Worm (Caenorhabditis elegans) whole organism, midembryonic: ENCODE results near the gene pen-2.

ENCODE experiments used
- T22C8.4 ChIP-seq: fragments of 200-800 bp; sonication (Bioruptor generic); IDR thresholded peaks from 2 replicates; pipeline ENCODE4 v1.3.6; 2022; ENCODE audit warnings: missing genetic modification characterization, missing compliant biosample characterization
- cog-1 ChIP-seq: sonication (generic microtip); optimal IDR thresholded peaks from 2 replicates; lab custom pipeline; 2016; ENCODE audit warnings: missing genetic modification characterization, missing compliant biosample characterization
- flt-1 ChIP-seq: fragments of 200-800 bp; sonication (Bioruptor generic); IDR thresholded peaks from 2 replicates; pipeline ENCODE4 v1.3.6; 2022; ENCODE audit warnings: missing genetic modification characterization, missing compliant biosample characterization
- klf-2 ChIP-seq: fragments of 200-800 bp; sonication (Bioruptor generic); conservative IDR thresholded peaks from 2 replicates; pipeline ENCODE4 v1.3.6; 2022; ENCODE audit warnings: missing genetic modification reagents, missing genetic modification characterization, missing compliant biosample characterization
- med-1 ChIP-seq: sonication (generic microtip); optimal IDR thresholded peaks from 2 replicates; lab custom pipeline; 2017; ENCODE audit warnings: missing genetic modification characterization, mild to moderate bottlenecking, missing compliant biosample characterization, antibody characterized with exemption, missing genetic modification reagents; ENCODE audit not compliant: insufficient read depth
- ref-1 ChIP-seq: fragments of 200-800 bp; sonication (Bioruptor generic); conservative IDR thresholded peaks from 2 replicates; pipeline ENCODE4 v1.3.6; 2022; ENCODE audit warnings: missing genetic modification reagents, missing genetic modification characterization, missing compliant biosample characterization
- tab-1 ChIP-seq: fragments of 200-800 bp; sonication (Bioruptor generic); IDR thresholded peaks from 2 replicates; pipeline ENCODE4 v1.3.6; 2022; ENCODE audit warnings: missing genetic modification characterization, missing compliant biosample characterization
- ztf-23 ChIP-seq: fragments of 200-800 bp; sonication (Bioruptor generic); IDR thresholded peaks from 2 replicates; pipeline ENCODE4 v1.3.6; 2022; ENCODE audit warnings: missing genetic modification reagents, missing genetic modification characterization, missing compliant biosample characterization
- ztf-29 ChIP-seq: fragments of 200-800 bp; sonication (Bioruptor generic); IDR thresholded peaks from 2 replicates; pipeline ENCODE4 v1.3.6; 2022; ENCODE audit warnings: missing genetic modification reagents, missing genetic modification characterization, missing compliant biosample characterization

Gene pen-2

ce11 chrIII:11343041-11343440 is at the start of gene pen-2, which contains the start of gene T28D6.6:
TSS of gene pen-2 (plus strand) at chrIII:11343322.
TSS of gene T28D6.6 (minus strand) at chrIII:11343108.
- TF ChIP-seq tab-1 (GFP tag; lab: Robert Waterston, UW) (no peak), ztf-23 (GFP tag; lab: Robert Waterston, UW) (no peak), T22C8.4 (GFP tag; lab: Robert Waterston, UW) (no peak), flt-1 (GFP tag; lab: Robert Waterston, UW) (no peak), ztf-29 (GFP tag; lab: Robert Waterston, UW) (no peak), klf-2 (GFP tag; lab: Robert Waterston, UW) (no peak), ref-1 (GFP tag; lab: Robert Waterston, UW) (no peak), cog-1 (no peak), med-1 (GFP tag; lab: Kevin White, UChicago) (no peak)

- TF ChIP-seq tab-1 (GFP tag; lab: Robert Waterston, UW): no peak
- TF ChIP-seq med-1 (GFP tag; lab: Kevin White, UChicago): no peak
- no peak for TF ChIP-seq ztf-23 (GFP tag; lab: Robert Waterston, UW)
- no peak for TF ChIP-seq flt-1 (GFP tag; lab: Robert Waterston, UW)
- TF ChIP-seq cog-1: no peak
- no peak for TF ChIP-seq ztf-29 (GFP tag; lab: Robert Waterston, UW)
- TF ChIP-seq T22C8.4 (GFP tag; lab: Robert Waterston, UW): no peak
- TF ChIP-seq ref-1 (GFP tag; lab: Robert Waterston, UW): no peak
- TF ChIP-seq klf-2 (GFP tag; lab: Robert Waterston, UW): no peak
Measured at ce11 chrIII:11311466-11311865, 31.7 kb upstream of the pen-2 start, which contains the start of gene rab-35. TSS of gene rab-35 (minus strand) at chrIII:11311566.

ce11 chrIII:11317164-11317620 is 25.9 kb upstream of the pen-2 start, which contains the start of gene mcm-10:
TSS of gene mcm-10 (plus strand) at chrIII:11317570.
- TF ChIP-seq cog-1 (peak; percentile 85), tab-1 (GFP tag; lab: Robert Waterston, UW) (no peak), ztf-23 (GFP tag; lab: Robert Waterston, UW) (peak; percentile 76; the same call in 1 of the 2 replicates), ztf-29 (GFP tag; lab: Robert Waterston, UW) (peak; percentile 40; the same call in 1 of the 2 replicates), klf-2 (GFP tag; lab: Robert Waterston, UW) (peak; percentile 68; the same call in 1 of the 2 replicates), flt-1 (GFP tag; lab: Robert Waterston, UW) (peak; percentile 31; the same call in 1 of the 2 replicates)

ce11 chrIII:11318131-11318530 is 25.0 kb upstream of the pen-2 start, which contains the start of gene teg-1:
TSS of gene teg-1 (minus strand) at chrIII:11318231.
- TF ChIP-seq ref-1 (GFP tag; lab: Robert Waterston, UW): no peak
- TF ChIP-seq med-1 (GFP tag; lab: Kevin White, UChicago): no peak
- no peak for TF ChIP-seq T22C8.4 (GFP tag; lab: Robert Waterston, UW)

- TF ChIP-seq flt-1 (GFP tag; lab: Robert Waterston, UW) (no peak), T22C8.4 (GFP tag; lab: Robert Waterston, UW) (no peak), ztf-23 (GFP tag; lab: Robert Waterston, UW) (no peak), med-1 (GFP tag; lab: Kevin White, UChicago) (no peak), tab-1 (GFP tag; lab: Robert Waterston, UW) (no peak), klf-2 (GFP tag; lab: Robert Waterston, UW) (no peak), cog-1 (no peak), ztf-29 (GFP tag; lab: Robert Waterston, UW) (no peak), ref-1 (GFP tag; lab: Robert Waterston, UW) (no peak)
Measured at ce11 chrIII:11324093-11324492, 19.0 kb upstream of the pen-2 start.

ce11 chrIII:11332306-11332705 is 10.8 kb upstream of the pen-2 start:
- no peak for TF ChIP-seq flt-1 (GFP tag; lab: Robert Waterston, UW)
- no peak for TF ChIP-seq med-1 (GFP tag; lab: Kevin White, UChicago)
- TF ChIP-seq ztf-23 (GFP tag; lab: Robert Waterston, UW): no peak
- TF ChIP-seq cog-1: no peak
- TF ChIP-seq klf-2 (GFP tag; lab: Robert Waterston, UW): no peak
- no peak for TF ChIP-seq ref-1 (GFP tag; lab: Robert Waterston, UW)
- no peak for TF ChIP-seq T22C8.4 (GFP tag; lab: Robert Waterston, UW)
- no peak for TF ChIP-seq ztf-29 (GFP tag; lab: Robert Waterston, UW)
- TF ChIP-seq tab-1 (GFP tag; lab: Robert Waterston, UW): no peak

ce11 chrIII:11333032-11333732 is 9.9 kb upstream of the pen-2 start, which contains the start of gene T28D6.5:
TSS of gene T28D6.5 (plus strand) at chrIII:11333682.
- TF ChIP-seq tab-1 (GFP tag; lab: Robert Waterston, UW): no peak
- no peak for TF ChIP-seq ztf-23 (GFP tag; lab: Robert Waterston, UW)
- TF ChIP-seq med-1 (GFP tag; lab: Kevin White, UChicago): no peak
- no peak for TF ChIP-seq T22C8.4 (GFP tag; lab: Robert Waterston, UW)
- TF ChIP-seq ref-1 (GFP tag; lab: Robert Waterston, UW): no peak
- no peak for TF ChIP-seq ztf-29 (GFP tag; lab: Robert Waterston, UW)
- TF ChIP-seq cog-1: no peak
- no peak for TF ChIP-seq flt-1 (GFP tag; lab: Robert Waterston, UW)
- TF ChIP-seq klf-2 (GFP tag; lab: Robert Waterston, UW): no peak

- TF ChIP-seq T22C8.4 (GFP tag; lab: Robert Waterston, UW): no peak
- TF ChIP-seq flt-1 (GFP tag; lab: Robert Waterston, UW): 0 out of 2 replicates have a peak, but pooled peaks have one; percentile 11
Measured at ce11 chrIII:11334346-11334745, 8.8 kb upstream of the pen-2 start.

- TF ChIP-seq klf-2 (GFP tag; lab: Robert Waterston, UW): no peak
- no peak for TF ChIP-seq ref-1 (GFP tag; lab: Robert Waterston, UW)
- no peak for TF ChIP-seq tab-1 (GFP tag; lab: Robert Waterston, UW)
- TF ChIP-seq ztf-29 (GFP tag; lab: Robert Waterston, UW): no peak
- no peak for TF ChIP-seq cog-1
- no peak for TF ChIP-seq ztf-23 (GFP tag; lab: Robert Waterston, UW)
- TF ChIP-seq flt-1 (GFP tag; lab: Robert Waterston, UW): no peak
- TF ChIP-seq med-1 (GFP tag; lab: Kevin White, UChicago): no peak
- no peak for TF ChIP-seq T22C8.4 (GFP tag; lab: Robert Waterston, UW)
Measured at ce11 chrIII:11336072-11336471, 7.0 kb upstream of the pen-2 start.
